Worm (Caenorhabditis elegans) whole organism, L4 larva: ENCODE measurements around the gene moe-3.

Experiments
- F44E2.7 ChIP-seq: fragments of 200-800 bp; sonication (Bioruptor generic); IDR thresholded peaks from 2 replicates; pipeline ENCODE4 v2.1.2; 2022; ENCODE audit warnings: missing genetic modification characterization, missing compliant biosample characterization
- T26A8.4 ChIP-seq: fragments of 200-800 bp; sonication (Bioruptor generic); IDR thresholded peaks from 2 replicates; pipeline ENCODE4 v1.3.6; 2022; ENCODE audit warnings: missing genetic modification characterization, missing compliant biosample characterization
- Y5F2A.4 ChIP-seq: fragments of 200-800 bp; sonication (Bioruptor generic); optimal IDR thresholded peaks from 2 replicates; lab custom pipeline; 2018; ENCODE audit warnings: mild to moderate bottlenecking, missing genetic modification characterization, missing compliant biosample characterization
- aha-1 ChIP-seq: fragments of 150-350 bp; peaks from one replicate; lab custom pipeline; 2014; ENCODE audit warnings: missing biosample characterization, missing genetic modification characterization
- attf-4 ChIP-seq: sonication (generic microtip); optimal IDR thresholded peaks from 3 replicates; lab custom pipeline; 2017; ENCODE audit warnings: missing biosample characterization, missing genetic modification characterization
- ceh-20 ChIP-seq: fragments of 200-800 bp; sonication (Bioruptor generic); IDR thresholded peaks from 2 replicates; pipeline ENCODE4 v1.3.6; 2022; ENCODE audit warnings: missing genetic modification reagents, missing genetic modification characterization, missing compliant biosample characterization
- ceh-82 ChIP-seq: sonication (generic microtip); optimal IDR thresholded peaks from 2 replicates; lab custom pipeline; 2017; ENCODE audit warnings: missing biosample characterization, missing genetic modification characterization
- ctbp-1 ChIP-seq: fragments of 200-800 bp; sonication (Bioruptor generic); IDR thresholded peaks from 2 replicates; pipeline ENCODE4 v1.3.6; 2022; ENCODE audit warnings: missing genetic modification reagents, missing genetic modification characterization, missing compliant biosample characterization
- dmd-6 ChIP-seq: fragments of 200-800 bp; sonication (Bioruptor generic); IDR thresholded peaks from 2 replicates; pipeline ENCODE4 v1.3.6; 2022; ENCODE audit warnings: missing genetic modification reagents, missing genetic modification characterization, missing compliant biosample characterization
- dve-1 ChIP-seq: sonication (generic microtip); optimal IDR thresholded peaks from 2 replicates; lab custom pipeline; 2017; ENCODE audit warnings: antibody characterized with exemption, mild to moderate bottlenecking, missing genetic modification characterization, missing compliant biosample characterization; ENCODE audit not compliant: insufficient read depth
- egl-27 ChIP-seq: sonication (generic microtip); optimal IDR thresholded peaks from 3 replicates; lab custom pipeline; 2017; ENCODE audit warnings: missing biosample characterization, missing genetic modification reagents, missing genetic modification characterization
- fkh-10 ChIP-seq: fragments of 150-350 bp; optimal IDR thresholded peaks from 2 replicates; lab custom pipeline; 2014; ENCODE audit warnings: missing biosample characterization, missing genetic modification reagents, missing genetic modification characterization
- gei-8 ChIP-seq: fragments of 200-800 bp; sonication (Bioruptor generic); optimal IDR thresholded peaks from 2 replicates; lab custom pipeline; 2018; ENCODE audit warnings: mild to moderate bottlenecking, missing genetic modification characterization, missing compliant biosample characterization
- hlh-11 ChIP-seq: fragments of 200-800 bp; sonication (Bioruptor generic); optimal IDR thresholded peaks from 2 replicates; lab custom pipeline; 2018; ENCODE audit warnings: mild to moderate bottlenecking, missing genetic modification characterization, missing compliant biosample characterization
- hlh-30 ChIP-seq: sonication (generic microtip); optimal IDR thresholded peaks from 2 replicates; lab custom pipeline; 2017; ENCODE audit warnings: antibody characterized with exemption, mild to moderate bottlenecking, missing genetic modification characterization, missing compliant biosample characterization; ENCODE audit not compliant: insufficient read depth
- hmg-1.1 ChIP-seq: fragments of 200-800 bp; sonication (Bioruptor generic); IDR thresholded peaks from 2 replicates; pipeline ENCODE4 v1.3.6; 2022; ENCODE audit warnings: missing genetic modification reagents, missing genetic modification characterization, missing compliant biosample characterization
- lin-29 ChIP-seq: fragments of 200-800 bp; sonication (Bioruptor generic); IDR thresholded peaks from 2 replicates; pipeline ENCODE4 v1.3.6; 2022; ENCODE audit warnings: missing genetic modification reagents, missing genetic modification characterization, missing compliant biosample characterization
- lir-3 ChIP-seq: sonication (generic microtip); optimal IDR thresholded peaks from 2 replicates; lab custom pipeline; 2016; ENCODE audit warnings: mild to moderate bottlenecking, missing genetic modification characterization, missing compliant biosample characterization
- lsy-2 ChIP-seq, 2 experiments: fragments of 150-350 bp in 1 of 2; sonication (generic microtip) in 1 of 2; optimal IDR thresholded peaks; 2 replicates each; lab custom pipeline; 2014 to 2017; ENCODE audit warnings: missing biosample characterization in 2 of 2, missing genetic modification characterization in 2 of 2
- mdl-1 ChIP-seq, 2 experiments: fragments of 150-350 bp in 1 of 2; sonication (generic microtip) in 1 of 2; optimal IDR thresholded peaks; 2 replicates each; lab custom pipeline; 2014 to 2017; ENCODE audit warnings: missing biosample characterization in 2 of 2, missing genetic modification characterization in 2 of 2
- mep-1 ChIP-seq: fragments of 150-350 bp; sonication (generic microtip); optimal IDR thresholded peaks from 3 replicates; lab custom pipeline; 2014; ENCODE audit warnings: missing biosample characterization, missing genetic modification characterization
- mes-2 ChIP-seq: sonication (generic microtip); optimal IDR thresholded peaks from 2 replicates; lab custom pipeline; 2016; ENCODE audit warnings: missing genotype, mild to moderate bottlenecking, missing genetic modification characterization, missing compliant biosample characterization; ENCODE audit not compliant: poor library complexity, severe bottlenecking
- mxl-2 ChIP-seq: fragments of 200-800 bp; sonication (Bioruptor generic); conservative IDR thresholded peaks from 2 replicates; pipeline ENCODE4 v1.3.6; 2022; ENCODE audit warnings: missing genetic modification reagents, missing genetic modification characterization, missing compliant biosample characterization
- nhr-11 ChIP-seq: fragments of 150-350 bp; optimal IDR thresholded peaks from 2 replicates; lab custom pipeline; 2014; ENCODE audit warnings: missing biosample characterization, missing genetic modification characterization
- nhr-111 ChIP-seq: fragments of 200-800 bp; sonication (Bioruptor generic); optimal IDR thresholded peaks from 2 replicates; lab custom pipeline; 2018; ENCODE audit warnings: mild to moderate bottlenecking, missing genetic modification characterization, missing compliant biosample characterization
- nhr-25 ChIP-seq: sonication (generic microtip); optimal IDR thresholded peaks from 2 replicates; lab custom pipeline; 2017; ENCODE audit warnings: missing genetic modification characterization, mild to moderate bottlenecking, missing compliant biosample characterization, antibody characterized with exemption, moderate library complexity, borderline replicate concordance; ENCODE audit not compliant: insufficient read depth
- nhr-48 ChIP-seq: sonication (generic microtip); optimal IDR thresholded peaks from 2 replicates; lab custom pipeline; 2016; ENCODE audit warnings: mild to moderate bottlenecking, missing genetic modification characterization, missing compliant biosample characterization
- nhr-6 ChIP-seq: fragments of 150-350 bp; optimal IDR thresholded peaks from 2 replicates; lab custom pipeline; 2014; ENCODE audit warnings: missing biosample characterization, missing genetic modification characterization
- nhr-76 ChIP-seq: fragments of 150-350 bp; optimal IDR thresholded peaks from 2 replicates; lab custom pipeline; 2014; ENCODE audit warnings: missing biosample characterization, missing genetic modification characterization
- nhr-77 ChIP-seq: fragments of 150-350 bp; optimal IDR thresholded peaks from 2 replicates; lab custom pipeline; 2014; ENCODE audit warnings: missing biosample characterization, missing genetic modification characterization
- pha-4 ChIP-seq, 2 experiments: fragments of 150-350 bp in 1 of 2; fragments of 200-800 bp in 1 of 2; sonication (Bioruptor generic) in 1 of 2; IDR thresholded peaks in 1 of 2; optimal IDR thresholded peaks in 1 of 2; 2 replicates each; pipeline versions ENCODE4 v1.3.6 to Lab custom; 2014 to 2022; ENCODE audit warnings: missing genetic modification characterization in 2 of 2, missing genetic modification reagents in 2 of 2, missing biosample characterization in 1 of 2, missing compliant biosample characterization in 1 of 2
- rbr-2 ChIP-seq: sonication (generic microtip); optimal IDR thresholded peaks from 2 replicates; lab custom pipeline; 2016; ENCODE audit warnings: missing genotype, missing genetic modification characterization, missing compliant biosample characterization
- sdz-12 ChIP-seq: fragments of 200-800 bp; sonication (Bioruptor generic); optimal IDR thresholded peaks from 2 replicates; lab custom pipeline; 2018; ENCODE audit warnings: mild to moderate bottlenecking, missing genetic modification characterization, missing compliant biosample characterization
- skn-1 ChIP-seq: fragments of 150-350 bp; optimal IDR thresholded peaks from 2 replicates; lab custom pipeline; 2014; ENCODE audit warnings: missing biosample characterization, missing genetic modification characterization
- spr-1 ChIP-seq: sonication (generic microtip); optimal IDR thresholded peaks from 2 replicates; lab custom pipeline; 2016; ENCODE audit warnings: mild to moderate bottlenecking, missing genetic modification characterization, missing compliant biosample characterization
- tra-1 ChIP-seq: fragments of 200-800 bp; sonication (Bioruptor generic); IDR thresholded peaks from 2 replicates; pipeline ENCODE4 v1.3.6; 2022; ENCODE audit warnings: missing genetic modification reagents, missing genetic modification characterization, missing compliant biosample characterization
- unc-62 ChIP-seq, 3 experiments: fragments of 150-350 bp in 1 of 3; sonication (generic microtip); optimal IDR thresholded peaks in 2 of 3; peaks in 1 of 3; 1 replicate in 1 of 3; 2 replicates in 2 of 3; lab custom pipeline; 2014 to 2017; ENCODE audit warnings: missing biosample characterization in 3 of 3, missing genetic modification characterization in 3 of 3, missing genetic modification reagents in 3 of 3, missing genotype in 1 of 3
- vab-7 ChIP-seq: fragments of 200-800 bp; sonication (Bioruptor generic); IDR thresholded peaks from 2 replicates; pipeline ENCODE4 v1.3.6; 2022; ENCODE audit warnings: missing genetic modification reagents, missing genetic modification characterization, missing compliant biosample characterization
- zfp-2 ChIP-seq: sonication (generic microtip); optimal IDR thresholded peaks from 2 replicates; lab custom pipeline; 2016; ENCODE audit warnings: mild to moderate bottlenecking, missing genetic modification characterization, missing compliant biosample characterization
- zfp-3 ChIP-seq: fragments of 200-800 bp; sonication (Bioruptor generic); conservative IDR thresholded peaks from 2 replicates; pipeline ENCODE4 v1.3.6; 2022; ENCODE audit warnings: missing genetic modification reagents, missing genetic modification characterization, missing compliant biosample characterization
- zip-2 ChIP-seq: fragments of 150-350 bp; optimal IDR thresholded peaks from 2 replicates; lab custom pipeline; 2014; ENCODE audit warnings: missing biosample characterization, missing genetic modification characterization
- ztf-7 ChIP-seq: fragments of 150-350 bp; optimal IDR thresholded peaks from 2 replicates; lab custom pipeline; 2014; ENCODE audit warnings: missing biosample characterization, missing genetic modification characterization

Gene moe-3

ce11 chrII:13196689-13197280 is 31.3 kb upstream of the moe-3 start:
- TF ChIP-seq dve-1 (tag; lab: Kevin White, UChicago) (peak; percentile 14), rbr-2 (tag; lab: Kevin White, UChicago) (peak; percentile 9), nhr-48 (tag; lab: Kevin White, UChicago) (no peak), lsy-2 (tag; optimal IDR thresholded peaks at IDR 0.05; lab: Kevin White, UChicago) (peak in 1 of 2 experiments; percentile 56), zfp-3 (no peak), vab-7 (no peak), mes-2 (tag; lab: Kevin White, UChicago) (no peak), dmd-6 (GFP tag; lab: Robert Waterston, UW) (no peak), ceh-20 (no peak), unc-62 (GFP tag; optimal IDR thresholded peaks at IDR 0.05 in 1 of 2; lab: Kevin White, UChicago) (peak in 1 of 2 experiments; percentile 86), unc-62 (tag; optimal IDR thresholded peaks at IDR 0.05; lab: Kevin White, UChicago) (no peak), fkh-10 (GFP tag; lab: Kevin White, UChicago) (no peak), egl-27 (tag; lab: Kevin White, UChicago) (no peak), zfp-2 (tag; lab: Kevin White, UChicago) (no peak), mdl-1 (tag; optimal IDR thresholded peaks at IDR 0.05; lab: Kevin White, UChicago) (peak in 1 of 2 experiments; percentile 64), skn-1 (tag; lab: Kevin White, UChicago) (no peak), mep-1 (peak; percentile 64), nhr-111 (GFP tag; lab: Kevin White, UChicago) (no peak), nhr-6 (tag; lab: Kevin White, UChicago) (peak; percentile 63), nhr-11 (tag; lab: Kevin White, UChicago) (no peak), hmg-1.1 (GFP tag; lab: Robert Waterston, UW) (0 out of 2 replicates have a peak, but pooled peaks have one; percentile 45), aha-1 (peak; percentile 75), hlh-11 (tag; lab: Kevin White, UChicago) (peak; percentile 46), hlh-30 (tag; lab: Kevin White, UChicago) (peak; percentile 24), spr-1 (tag; lab: Kevin White, UChicago) (no peak), attf-4 (no peak)

ce11 chrII:13195706-13196417 is 30.3 kb upstream of the moe-3 start:
- TF ChIP-seq tra-1 (0 out of 2 replicates have a peak, but pooled peaks have one; percentile 34), unc-62 (GFP tag; optimal IDR thresholded peaks at IDR 0.05 in 1 of 2; lab: Kevin White, UChicago) (peak in 1 of 2 experiments; percentile 83), unc-62 (tag; optimal IDR thresholded peaks at IDR 0.05; lab: Kevin White, UChicago) (no peak), aha-1 (peak; percentile 94), gei-8 (GFP tag; lab: Kevin White, UChicago) (no peak)

DNA sequence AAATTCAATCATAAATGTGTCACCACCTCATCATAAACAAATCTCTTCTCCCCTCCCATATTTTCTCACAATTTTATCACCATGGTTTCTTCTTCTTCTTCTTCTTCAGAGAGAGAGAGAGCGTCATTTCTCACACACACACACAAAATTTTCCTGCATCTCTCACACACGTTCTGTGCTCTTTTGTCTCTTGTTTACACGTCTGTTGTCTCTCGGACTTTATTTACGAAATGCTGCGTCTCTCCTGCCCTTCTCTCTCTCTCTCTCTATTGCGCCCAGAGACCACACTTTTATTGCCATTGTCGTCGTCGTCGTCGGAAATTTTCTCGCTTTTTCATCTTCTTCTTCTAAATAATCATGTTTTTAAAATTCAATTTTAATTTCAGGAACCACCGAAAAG is 29.6 kb upstream of the moe-3 start, which contains the start of gene lec-1:
Gene lec-1, plus strand, starts transcription at position 387 of the 400 bp plus-strand sequence.
- TF ChIP-seq aha-1 (peak; percentile 85), ctbp-1 (GFP tag; lab: Robert Waterston, UW) (no peak), sdz-12 (GFP tag; lab: Kevin White, UChicago) (no peak), F44E2.7 (GFP tag; lab: Robert Waterston, UW) (no peak), nhr-77 (tag; lab: Kevin White, UChicago) (no peak), Y5F2A.4 (GFP tag; lab: Kevin White, UChicago) (no peak), nhr-25 (tag; lab: Kevin White, UChicago) (no peak), hmg-1.1 (GFP tag; lab: Robert Waterston, UW) (peak; percentile 67), zfp-3 (no peak), mxl-2 (GFP tag; lab: Robert Waterston, UW) (no peak), attf-4 (no peak), pha-4 (GFP tag; IDR thresholded peaks at IDR 0.05; lab: Robert Waterston, UW) (peak; percentile 13; the same call in 1 of the 2 replicates), pha-4 (tag; optimal IDR thresholded peaks at IDR 0.05; lab: Kevin White, UChicago) (peak; percentile 91), nhr-76 (tag; lab: Kevin White, UChicago) (no peak), zip-2 (no peak), tra-1 (0 out of 2 replicates have a peak, but pooled peaks have one; percentile 16), skn-1 (tag; lab: Kevin White, UChicago) (no peak), ztf-7 (no peak), lir-3 (tag; lab: Kevin White, UChicago) (no peak), T26A8.4 (no peak), ceh-20 (no peak), rbr-2 (tag; lab: Kevin White, UChicago) (peak; percentile 59), lin-29 (GFP tag; lab: Robert Waterston, UW) (no peak), unc-62 (GFP tag; optimal IDR thresholded peaks at IDR 0.05 in 1 of 2; lab: Kevin White, UChicago) (peak in 1 of 2 experiments; percentile 50), unc-62 (tag; optimal IDR thresholded peaks at IDR 0.05; lab: Kevin White, UChicago) (no peak), ceh-82 (tag; lab: Kevin White, UChicago) (no peak)
